Worm (Caenorhabditis elegans) whole organism, mixed stage, embryonic: ENCODE data around the gene C12D12.3.
A peak's percentile ranks its signal among the peaks of the same experiment; 100 is the strongest.

ENCODE experiments used
- M03D4.4 ChIP-seq: sonication (generic microtip); optimal IDR thresholded peaks from 2 replicates; lab custom pipeline; 2017; ENCODE audit warnings: mild to moderate bottlenecking, missing genetic modification characterization, missing compliant biosample characterization
- bed-3 ChIP-seq: fragments of 200-800 bp; sonication (Bioruptor generic); optimal IDR thresholded peaks from 3 replicates; lab custom pipeline; 2018; ENCODE audit warnings: mild to moderate bottlenecking, missing genetic modification characterization, moderate library complexity, missing compliant biosample characterization
- blmp-1 ChIP-seq: fragments of 150-350 bp; optimal IDR thresholded peaks from 2 replicates; lab custom pipeline; 2014; ENCODE audit warnings: missing biosample characterization, missing genetic modification characterization
- ceh-39 ChIP-seq: fragments of 150-350 bp; optimal IDR thresholded peaks from 2 replicates; lab custom pipeline; 2014; ENCODE audit warnings: missing biosample characterization, missing genetic modification characterization
- ceh-43 ChIP-seq: fragments of 200-800 bp; sonication (Bioruptor generic); optimal IDR thresholded peaks from 2 replicates; lab custom pipeline; 2018; ENCODE audit warnings: mild to moderate bottlenecking, missing genetic modification characterization, moderate library complexity, missing compliant biosample characterization
- ceh-83 ChIP-seq: fragments of 200-800 bp; sonication (Bioruptor generic); optimal IDR thresholded peaks from 2 replicates; lab custom pipeline; 2018; ENCODE audit warnings: mild to moderate bottlenecking, missing genetic modification characterization, missing compliant biosample characterization
- ces-1 ChIP-seq: fragments of 150-350 bp; optimal IDR thresholded peaks from 2 replicates; lab custom pipeline; 2014; ENCODE audit warnings: missing biosample characterization, missing genetic modification reagents, missing genetic modification characterization
- cnd-1 ChIP-seq: fragments of 200-800 bp; sonication (Bioruptor generic); optimal IDR thresholded peaks from 2 replicates; lab custom pipeline; 2018; ENCODE audit warnings: mild to moderate bottlenecking, missing genetic modification characterization, missing compliant biosample characterization
- drap-1 ChIP-seq: fragments of 200-800 bp; sonication (Bioruptor generic); optimal IDR thresholded peaks from 3 replicates; lab custom pipeline; 2018; ENCODE audit warnings: mild to moderate bottlenecking, missing genetic modification characterization, missing compliant biosample characterization
- elt-1 ChIP-seq: sonication (generic microtip); optimal IDR thresholded peaks from 2 replicates; lab custom pipeline; 2017; ENCODE audit warnings: missing genetic modification characterization, mild to moderate bottlenecking, missing compliant biosample characterization, antibody characterized with exemption, moderate library complexity, borderline replicate concordance; ENCODE audit not compliant: insufficient read depth
- elt-3 ChIP-seq: fragments of 150-350 bp; optimal IDR thresholded peaks from 2 replicates; lab custom pipeline; 2014; ENCODE audit warnings: missing biosample characterization, missing genetic modification characterization
- flh-1 ChIP-seq: fragments of 200-800 bp; sonication (Bioruptor generic); optimal IDR thresholded peaks from 2 replicates; lab custom pipeline; 2018; ENCODE audit warnings: mild to moderate bottlenecking, missing genetic modification characterization, moderate library complexity, missing compliant biosample characterization
- ham-2 ChIP-seq: fragments of 200-800 bp; sonication (Bioruptor generic); optimal IDR thresholded peaks from 2 replicates; lab custom pipeline; 2018; ENCODE audit warnings: mild to moderate bottlenecking, missing genetic modification characterization, missing compliant biosample characterization
- hlh-1 ChIP-seq: fragments of 150-350 bp; optimal IDR thresholded peaks from 2 replicates; lab custom pipeline; 2014; ENCODE audit warnings: missing biosample characterization, missing genetic modification reagents, missing genetic modification characterization
- lin-13 ChIP-seq: fragments of 150-350 bp; optimal IDR thresholded peaks from 2 replicates; lab custom pipeline; 2014; ENCODE audit warnings: missing biosample characterization, missing genetic modification characterization
- lin-32 ChIP-seq: fragments of 200-800 bp; sonication (Bioruptor generic); optimal IDR thresholded peaks from 2 replicates; lab custom pipeline; 2018; ENCODE audit warnings: mild to moderate bottlenecking, missing genetic modification characterization, missing compliant biosample characterization
- lsy-2 ChIP-seq: fragments of 150-350 bp; optimal IDR thresholded peaks from 2 replicates; lab custom pipeline; 2014; ENCODE audit warnings: missing biosample characterization, missing genetic modification characterization
- mab-5 ChIP-seq: fragments of 150-350 bp; optimal IDR thresholded peaks from 2 replicates; lab custom pipeline; 2014; ENCODE audit warnings: missing biosample characterization, missing genetic modification characterization
- mep-1 ChIP-seq: fragments of 150-350 bp; optimal IDR thresholded peaks from 2 replicates; lab custom pipeline; 2017; ENCODE audit warnings: missing biosample characterization, missing genetic modification reagents, missing genetic modification characterization, inconsistent platforms
- mls-2 ChIP-seq: sonication (generic microtip); optimal IDR thresholded peaks from 2 replicates; lab custom pipeline; 2016; ENCODE audit warnings: mild to moderate bottlenecking, missing genetic modification characterization, moderate library complexity, missing compliant biosample characterization
- nhr-12 ChIP-seq: fragments of 150-350 bp; optimal IDR thresholded peaks from 2 replicates; lab custom pipeline; 2014; ENCODE audit warnings: missing biosample characterization, missing genetic modification characterization
- nhr-2 ChIP-seq: fragments of 150-350 bp; optimal IDR thresholded peaks from 2 replicates; lab custom pipeline; 2014; ENCODE audit warnings: missing biosample characterization, missing genetic modification characterization
- nhr-237 ChIP-seq: fragments of 150-350 bp; optimal IDR thresholded peaks from 2 replicates; lab custom pipeline; 2014; ENCODE audit warnings: missing biosample characterization, missing genetic modification characterization
- nhr-28 ChIP-seq: fragments of 150-350 bp; optimal IDR thresholded peaks from 2 replicates; lab custom pipeline; 2014; ENCODE audit warnings: missing biosample characterization, missing genetic modification characterization
- nhr-76 ChIP-seq: sonication (generic microtip); optimal IDR thresholded peaks from 2 replicates; lab custom pipeline; 2017; ENCODE audit warnings: missing biosample characterization, missing genetic modification characterization
- pha-4 ChIP-seq: fragments of 150-350 bp; optimal IDR thresholded peaks from 2 replicates; lab custom pipeline; 2018; ENCODE audit warnings: missing biosample characterization, missing genetic modification reagents, missing genetic modification characterization
- sem-2 ChIP-seq: fragments of 200-800 bp; sonication (Bioruptor generic); optimal IDR thresholded peaks from 2 replicates; lab custom pipeline; 2018; ENCODE audit warnings: mild to moderate bottlenecking, missing genetic modification characterization, missing compliant biosample characterization
- snpc-4 ChIP-seq: fragments of 150-350 bp; optimal IDR thresholded peaks from 2 replicates; lab custom pipeline; 2014; ENCODE audit warnings: missing biosample characterization, missing genetic modification characterization
- sptf-1 ChIP-seq: sonication (generic microtip); optimal IDR thresholded peaks from 2 replicates; lab custom pipeline; 2017; ENCODE audit warnings: mild to moderate bottlenecking, missing genetic modification characterization, moderate library complexity, missing compliant biosample characterization
- tbx-8 ChIP-seq: fragments of 200-800 bp; sonication (Bioruptor generic); optimal IDR thresholded peaks from 2 replicates; lab custom pipeline; 2018; ENCODE audit warnings: mild to moderate bottlenecking, missing genetic modification characterization, moderate library complexity, missing compliant biosample characterization
- unc-120 ChIP-seq: sonication (generic microtip); optimal IDR thresholded peaks from 2 replicates; lab custom pipeline; 2017; ENCODE audit warnings: missing genetic modification characterization, missing compliant biosample characterization; ENCODE audit not compliant: poor library complexity, severe bottlenecking
- unc-39 ChIP-seq: fragments of 150-350 bp; optimal IDR thresholded peaks from 2 replicates; lab custom pipeline; 2014; ENCODE audit warnings: missing biosample characterization, missing genetic modification characterization
- unc-62 ChIP-seq: fragments of 150-350 bp; optimal IDR thresholded peaks from 2 replicates; lab custom pipeline; 2014; ENCODE audit warnings: missing biosample characterization, missing genetic modification reagents, missing genetic modification characterization
- zip-8 ChIP-seq: fragments of 150-350 bp; optimal IDR thresholded peaks from 2 replicates; lab custom pipeline; 2014; ENCODE audit warnings: missing biosample characterization, missing genetic modification characterization
- ztf-11 ChIP-seq: fragments of 150-350 bp; optimal IDR thresholded peaks from 2 replicates; lab custom pipeline; 2014; ENCODE audit warnings: missing biosample characterization, missing genetic modification characterization

C12D12.3 gene

DNA sequence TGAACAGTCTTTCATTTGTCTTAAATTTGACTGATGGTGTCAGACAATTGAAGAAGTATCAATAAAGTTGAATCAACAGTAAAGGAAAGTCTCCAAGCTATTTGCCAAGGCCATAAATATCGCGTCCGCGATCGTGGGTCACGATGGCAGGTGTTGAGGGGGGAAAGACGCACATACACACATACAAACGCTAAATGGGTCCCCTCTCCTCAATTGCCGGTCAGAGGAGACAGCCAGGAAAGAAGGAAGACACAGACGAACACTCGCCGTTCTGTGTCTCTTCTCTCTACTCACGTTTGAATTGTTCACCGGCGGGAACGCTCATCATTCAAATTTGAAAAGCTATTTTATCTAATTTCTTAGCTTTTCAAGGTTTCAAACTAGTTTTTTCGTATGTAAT is 51.8 kb downstream of the C12D12.3 start:
- TF ChIP-seq mab-5 (no peak), snpc-4 (tag; lab: Kevin White, UChicago) (no peak), ceh-83 (GFP tag; lab: Kevin White, UChicago) (no peak), zip-8 (tag; lab: Kevin White, UChicago) (no peak), bed-3 (GFP tag; lab: Kevin White, UChicago) (no peak), ces-1 (GFP tag; lab: Kevin White, UChicago) (peak; percentile 33), hlh-1 (peak; percentile 51), drap-1 (GFP tag; lab: Kevin White, UChicago) (peak; percentile 17), sem-2 (GFP tag; lab: Kevin White, UChicago) (no peak), blmp-1 (tag; lab: Kevin White, UChicago) (no peak), nhr-237 (tag; lab: Kevin White, UChicago) (no peak), elt-3 (tag; lab: Kevin White, UChicago) (no peak), M03D4.4 (tag; lab: Kevin White, UChicago) (peak; percentile 24), unc-39 (tag; lab: Kevin White, UChicago) (no peak), unc-62 (GFP tag; lab: Kevin White, UChicago) (peak; percentile 55), nhr-28 (tag; lab: Kevin White, UChicago) (no peak), nhr-76 (tag; lab: Kevin White, UChicago) (no peak), mep-1 (tag; lab: Kevin White, UChicago) (peak; percentile 37), lin-13 (peak; percentile 28), nhr-2 (peak; percentile 82), unc-120 (tag; lab: Kevin White, UChicago) (peak; percentile 73), pha-4 (peak; percentile 31), tbx-8 (GFP tag; lab: Kevin White, UChicago) (no peak), sptf-1 (tag; lab: Kevin White, UChicago) (no peak), cnd-1 (tag; lab: Kevin White, UChicago) (peak; percentile 39), ham-2 (GFP tag; lab: Kevin White, UChicago) (peak; percentile 43), nhr-12 (no peak), lin-32 (GFP tag; lab: Kevin White, UChicago) (no peak), lsy-2 (tag; lab: Kevin White, UChicago) (no peak), mls-2 (tag; lab: Kevin White, UChicago) (peak; percentile 41), ceh-43 (GFP tag; lab: Kevin White, UChicago) (no peak), flh-1 (GFP tag; lab: Kevin White, UChicago) (no peak), ceh-39 (tag; lab: Kevin White, UChicago) (no peak), elt-1 (tag; lab: Kevin White, UChicago) (peak; percentile 13), ztf-11 (tag; lab: Kevin White, UChicago) (no peak)
